Fruit fly (Drosophila melanogaster) S2 (cell line): ENCODE data around the gene RabGGTa.

Experiments
- CG8478 ChIP-seq: fragments of >200 bp; optimal IDR thresholded peaks from 2 replicates; lab custom pipeline; 2018
- CTCF ChIP-seq, 2 experiments: fragments of >200 bp; optimal IDR thresholded peaks; 2 replicates each; lab custom pipeline; 2018

DNA sequence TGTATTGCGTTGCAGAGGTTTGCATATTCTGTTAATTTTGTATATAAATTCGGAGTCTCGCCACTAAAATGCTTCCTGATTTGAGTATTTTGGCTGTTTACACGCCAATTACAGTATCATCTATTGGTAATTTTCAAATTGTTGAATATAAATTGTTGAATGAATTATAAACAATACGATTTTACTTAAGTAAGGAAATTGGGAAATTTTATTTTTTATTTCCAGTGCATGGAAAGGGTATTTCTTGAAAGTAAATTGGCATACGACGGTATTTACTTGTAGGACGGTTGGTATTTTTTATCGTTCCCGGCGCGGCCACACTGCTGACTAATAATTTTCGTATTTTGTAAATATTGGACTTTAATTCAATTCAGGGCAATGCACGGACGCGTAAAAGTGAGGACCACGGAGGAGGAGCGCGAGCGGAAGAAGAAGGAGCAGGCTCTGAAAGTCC is at the start of gene RabGGTa:
- no peak for TF ChIP-seq CG8478
- peak in 1 of 2 experiments; percentile 23 for TF ChIP-seq CTCF (optimal IDR thresholded peaks at IDR 0.05; lab: Kevin White, UChicago)
